Worm (Caenorhabditis elegans) whole organism, L4 larva: Measurements from ENCODE around the gene F45E4.6.

ENCODE experiments used
- Y75B8A.6 ChIP-seq: fragments of 200-800 bp; sonication (Bioruptor generic); IDR thresholded peaks from 2 replicates; pipeline ENCODE4 v1.3.6; 2022; ENCODE audit warnings: missing genetic modification reagents, missing genetic modification characterization, missing compliant biosample characterization
- dmd-8 ChIP-seq: fragments of 200-800 bp; sonication (Bioruptor generic); IDR thresholded peaks from 2 replicates; pipeline ENCODE4 v1.3.6; 2022; ENCODE audit warnings: missing genetic modification characterization, missing compliant biosample characterization
- dpl-1 ChIP-seq: fragments of 150-350 bp; optimal IDR thresholded peaks from 2 replicates; lab custom pipeline; 2014; ENCODE audit warnings: missing biosample characterization, missing genetic modification reagents, missing genetic modification characterization
- lin-15B ChIP-seq: fragments of 150-350 bp; sonication (generic microtip); optimal IDR thresholded peaks from 3 replicates; lab custom pipeline; 2014; ENCODE audit warnings: missing biosample characterization, missing genetic modification characterization
- lsy-2 ChIP-seq, 2 experiments: fragments of 150-350 bp in 1 of 2; sonication (generic microtip) in 1 of 2; optimal IDR thresholded peaks; 2 replicates each; lab custom pipeline; 2014 to 2017; ENCODE audit warnings: missing biosample characterization in 2 of 2, missing genetic modification characterization in 2 of 2
- nhr-41 ChIP-seq: fragments of 200-800 bp; sonication (Bioruptor generic); IDR thresholded peaks from 2 replicates; pipeline ENCODE4 v1.3.6; 2022; ENCODE audit warnings: missing genetic modification reagents, missing genetic modification characterization, missing compliant biosample characterization
- nhr-76 ChIP-seq: fragments of 150-350 bp; optimal IDR thresholded peaks from 2 replicates; lab custom pipeline; 2014; ENCODE audit warnings: missing biosample characterization, missing genetic modification characterization
- snpc-4 ChIP-seq: fragments of 150-350 bp; optimal IDR thresholded peaks from 2 replicates; lab custom pipeline; 2014; ENCODE audit warnings: missing biosample characterization, missing genetic modification characterization

- TF ChIP-seq lsy-2 (tag; optimal IDR thresholded peaks at IDR 0.05; lab: Kevin White, UChicago) (no peak), Y75B8A.6 (GFP tag; lab: Robert Waterston, UW) (no peak), dpl-1 (GFP tag; lab: Kevin White, UChicago) (no peak), snpc-4 (tag; lab: Kevin White, UChicago) (no peak), lin-15B (tag; lab: Kevin White, UChicago) (no peak), dmd-8 (GFP tag; lab: Robert Waterston, UW) (no peak), nhr-76 (tag; lab: Kevin White, UChicago) (no peak), nhr-41 (GFP tag; lab: Robert Waterston, UW) (no peak)
Observed at ce11 chrIV:7679120-7679519, 46.8 kb upstream of the F45E4.6 start.
